Fruit fly (Drosophila melanogaster): ENCODE data around the gene Sf3b5.

- TF ChIP-seq usp (GFP tag; optimal IDR thresholded peaks at IDR 0.05): no peak
- peak; percentile 79 for TF ChIP-seq psq (GFP tag; optimal IDR thresholded peaks at IDR 0.05)
These were observed 22.1 kb downstream of the Sf3b5 start, which contains the start of gene CG11975 for dm6 chr3R:8992928-8993579.
